Fruit fly (Drosophila melanogaster) whole organism, pupa: ENCODE data around the gene Nab2.

ENCODE experiments used
- CG10348 ChIP-seq: fragments of 200-800 bp; sonication (Bioruptor generic); IDR thresholded peaks from 2 replicates; pipeline ENCODE4 v1.3.6; 2022; ENCODE audit warnings: missing biosample characterization, missing genetic modification characterization
- CG12605 ChIP-seq: fragments of 200-800 bp; sonication (Bioruptor generic); IDR thresholded peaks from 2 replicates; pipeline ENCODE4 v1.3.6; 2022; ENCODE audit warnings: missing biosample characterization, missing genetic modification characterization
- CG13204 ChIP-seq: fragments of 200-800 bp; sonication (Bioruptor generic); optimal IDR thresholded peaks from 2 replicates; lab custom pipeline; 2018; ENCODE audit warnings: missing biosample characterization, mild to moderate bottlenecking, missing genetic modification characterization, moderate library complexity
- CG14655 ChIP-seq: fragments of 200-800 bp; sonication (Bioruptor generic); optimal IDR thresholded peaks from 3 replicates; lab custom pipeline; 2017; ENCODE audit warnings: mild to moderate bottlenecking, missing biosample characterization, missing genetic modification reagents, missing genetic modification characterization
- CG15710 ChIP-seq: fragments of 200-800 bp; sonication (Bioruptor generic); optimal IDR thresholded peaks from 2 replicates; lab custom pipeline; 2018; ENCODE audit warnings: missing biosample characterization, mild to moderate bottlenecking, missing genetic modification characterization, moderate library complexity
- CG17806 ChIP-seq: fragments of 200-800 bp; sonication (Bioruptor generic); optimal IDR thresholded peaks from 2 replicates; lab custom pipeline; 2018; ENCODE audit warnings: missing biosample characterization, mild to moderate bottlenecking, missing genetic modification characterization, moderate library complexity
- CG32121 ChIP-seq: fragments of 200-800 bp; sonication (Bioruptor generic); IDR thresholded peaks from 2 replicates; pipeline ENCODE4 v1.3.6; 2022; ENCODE audit warnings: missing biosample characterization, missing genetic modification characterization
- CG34367 ChIP-seq: fragments of 200-800 bp; sonication (Bioruptor generic); optimal IDR thresholded peaks from 2 replicates; lab custom pipeline; 2018; ENCODE audit warnings: missing biosample characterization, mild to moderate bottlenecking, missing genetic modification characterization
- CG4496 ChIP-seq: fragments of 200-800 bp; sonication (Bioruptor generic); IDR thresholded peaks from 3 replicates; pipeline ENCODE4 v1.3.6; 2022; ENCODE audit warnings: missing biosample characterization, missing genetic modification characterization
- CG8159 ChIP-seq: fragments of 200-800 bp; sonication (Bioruptor generic); optimal IDR thresholded peaks from 3 replicates; lab custom pipeline; 2018; ENCODE audit warnings: missing biosample characterization, mild to moderate bottlenecking, missing genetic modification characterization, moderate library complexity
- CG8301 ChIP-seq: fragments of 200-800 bp; sonication (Bioruptor generic); optimal IDR thresholded peaks from 2 replicates; lab custom pipeline; 2018; ENCODE audit warnings: missing biosample characterization, mild to moderate bottlenecking, missing genetic modification characterization
- CG9948 ChIP-seq: fragments of 200-800 bp; sonication (Bioruptor generic); optimal IDR thresholded peaks from 2 replicates; lab custom pipeline; 2018; ENCODE audit warnings: missing biosample characterization, mild to moderate bottlenecking, missing genetic modification characterization, moderate library complexity
- D1 ChIP-seq: fragments of 200-800 bp; sonication (Bioruptor generic); optimal IDR thresholded peaks from 2 replicates; lab custom pipeline; 2018; ENCODE audit warnings: missing biosample characterization, mild to moderate bottlenecking, missing genetic modification characterization, moderate library complexity
- EcR ChIP-seq: fragments of 200-800 bp; sonication (Bioruptor generic); optimal IDR thresholded peaks from 3 replicates; lab custom pipeline; 2019; ENCODE audit warnings: missing biosample characterization, missing genetic modification characterization, mild to moderate bottlenecking, moderate library complexity, missing genetic modification reagents
- Ets98B ChIP-seq: fragments of 200-800 bp; sonication (Bioruptor generic); IDR thresholded peaks from 2 replicates; pipeline ENCODE4 v1.3.6; 2022; ENCODE audit warnings: missing biosample characterization, missing genetic modification characterization
- Pif1A ChIP-seq: fragments of 200-800 bp; sonication (Bioruptor generic); optimal IDR thresholded peaks from 3 replicates; lab custom pipeline; 2016; ENCODE audit warnings: missing biosample characterization, missing genetic modification characterization
- Pif1B ChIP-seq: fragments of 200-800 bp; sonication (Bioruptor generic); optimal IDR thresholded peaks from 3 replicates; lab custom pipeline; 2016; ENCODE audit warnings: missing biosample characterization, missing genetic modification characterization
- Snoo ChIP-seq: fragments of 200-800 bp; sonication (Bioruptor generic); optimal IDR thresholded peaks from 3 replicates; lab custom pipeline; 2017; ENCODE audit warnings: missing biosample characterization, mild to moderate bottlenecking, missing genetic modification characterization, inconsistent platforms
- fd96Ca ChIP-seq: fragments of 200-800 bp; sonication (Bioruptor generic); IDR thresholded peaks from 3 replicates; pipeline ENCODE4 v1.3.6; 2022; ENCODE audit warnings: missing biosample characterization, missing genetic modification characterization
- gl ChIP-seq: fragments of 200-800 bp; sonication (Bioruptor generic); optimal IDR thresholded peaks from 2 replicates; lab custom pipeline; 2018; ENCODE audit warnings: missing biosample characterization, mild to moderate bottlenecking, missing genetic modification characterization
- rn ChIP-seq: fragments of 200-800 bp; sonication (Bioruptor generic); IDR thresholded peaks from 2 replicates; pipeline ENCODE4 v1.3.6; 2022; ENCODE audit warnings: missing biosample characterization, missing genetic modification characterization

Gene Nab2

dm6 chr3R:24293171-24293570 lies 25.0 kb downstream of the Nab2 start:
- TF ChIP-seq CG34367 (tag; lab: Kevin White, UChicago) (no peak), CG8159 (tag; lab: Kevin White, UChicago) (no peak), CG32121 (GFP tag; lab: Robert Waterston, UW) (no peak), CG12605 (GFP tag; lab: Robert Waterston, UW) (no peak)

- TF ChIP-seq CG4496 (GFP tag; lab: Robert Waterston, UW): peak; percentile 57; the same call in 2 of the 3 replicates
- TF ChIP-seq rn (GFP tag; lab: Robert Waterston, UW): no peak
- TF ChIP-seq EcR (GFP tag; lab: Kevin White, UChicago): no peak
- TF ChIP-seq CG17806 (tag; lab: Kevin White, UChicago): no peak
- peak; percentile 28 for TF ChIP-seq Pif1A (GFP tag; lab: Kevin White, UChicago)
- no peak for TF ChIP-seq Pif1B (GFP tag; lab: Kevin White, UChicago)
- TF ChIP-seq CG34367 (tag; lab: Kevin White, UChicago): peak; percentile 52
- peak; percentile 72 for TF ChIP-seq Snoo (tag; lab: Kevin White, UChicago)
- TF ChIP-seq CG13204 (GFP tag; lab: Kevin White, UChicago): no peak
- TF ChIP-seq CG8159 (tag; lab: Kevin White, UChicago): peak; percentile 7
- no peak for TF ChIP-seq CG10348 (GFP tag; lab: Robert Waterston, UW)
- peak; percentile 46 for TF ChIP-seq CG15710
- peak; percentile 36; the same call in 1 of the 3 replicates for TF ChIP-seq fd96Ca
- TF ChIP-seq Ets98B (GFP tag; lab: Robert Waterston, UW): no peak; the same call in 1 of the 2 replicates
- TF ChIP-seq CG32121 (GFP tag; lab: Robert Waterston, UW): 0 out of 2 replicates have a peak, but pooled peaks have one; percentile 26
- peak; percentile 45 for TF ChIP-seq gl (tag; lab: Kevin White, UChicago)
- no peak for TF ChIP-seq D1 (tag; lab: Kevin White, UChicago)
- no peak for TF ChIP-seq CG9948 (tag; lab: Kevin White, UChicago)
- TF ChIP-seq CG14655: no peak
- TF ChIP-seq CG8301: peak; percentile 20
- no peak for TF ChIP-seq CG12605 (GFP tag; lab: Robert Waterston, UW)
- TF ChIP-seq, all 21 proteins: peak for 10
These were observed 28.4 kb downstream of the Nab2 start, which contains the start of the genes CG34290 and Uck for dm6 chr3R:24289768-24290349. CG34290 (minus strand) TSS chr3R:24289818. Uck (plus strand) TSS chr3R:24290172.

dm6 chr3R:24287157-24287556 lies 31.1 kb downstream of the Nab2 start:
- TF ChIP-seq Ets98B (GFP tag; lab: Robert Waterston, UW) (no peak), CG13204 (GFP tag; lab: Kevin White, UChicago) (peak; percentile 17), gl (tag; lab: Kevin White, UChicago) (peak; percentile 15), EcR (GFP tag; lab: Kevin White, UChicago) (peak; percentile 27)

dm6 chr3R:24285423-24285822 lies 32.8 kb downstream of the Nab2 start:
- TF ChIP-seq CG17806 (tag; lab: Kevin White, UChicago) (no peak), EcR (GFP tag; lab: Kevin White, UChicago) (peak; percentile 93), CG10348 (GFP tag; lab: Robert Waterston, UW) (no peak), CG8159 (tag; lab: Kevin White, UChicago) (no peak), CG12605 (GFP tag; lab: Robert Waterston, UW) (no peak), CG9948 (tag; lab: Kevin White, UChicago) (no peak), Pif1B (GFP tag; lab: Kevin White, UChicago) (no peak), rn (GFP tag; lab: Robert Waterston, UW) (no peak), CG8301 (no peak), Pif1A (GFP tag; lab: Kevin White, UChicago) (no peak), CG13204 (GFP tag; lab: Kevin White, UChicago) (peak; percentile 29), D1 (tag; lab: Kevin White, UChicago) (no peak), CG14655 (no peak), gl (tag; lab: Kevin White, UChicago) (no peak), Ets98B (GFP tag; lab: Robert Waterston, UW) (peak; percentile 14; the same call in 1 of the 2 replicates)

- TF ChIP-seq CG13204 (GFP tag; lab: Kevin White, UChicago) (no peak), CG9948 (tag; lab: Kevin White, UChicago) (no peak), rn (GFP tag; lab: Robert Waterston, UW) (no peak), CG8159 (tag; lab: Kevin White, UChicago) (no peak), CG34367 (tag; lab: Kevin White, UChicago) (no peak), EcR (GFP tag; lab: Kevin White, UChicago) (no peak), Pif1A (GFP tag; lab: Kevin White, UChicago) (no peak), Pif1B (GFP tag; lab: Kevin White, UChicago) (no peak), Ets98B (GFP tag; lab: Robert Waterston, UW) (no peak), D1 (tag; lab: Kevin White, UChicago) (no peak), gl (tag; lab: Kevin White, UChicago) (no peak), CG8301 (no peak), CG17806 (tag; lab: Kevin White, UChicago) (no peak), CG14655 (no peak), Snoo (tag; lab: Kevin White, UChicago) (no peak), CG15710 (no peak), CG4496 (GFP tag; lab: Robert Waterston, UW) (no peak), CG12605 (GFP tag; lab: Robert Waterston, UW) (no peak), fd96Ca (no peak)
These were observed 34.1 kb downstream of the Nab2 start for dm6 chr3R:24284164-24284563.
